Fruit fly (Drosophila melanogaster) S2 (cell line): ENCODE data around the gene CG12112.

Experiments used
- CG8478 ChIP-seq: fragments of >200 bp; optimal IDR thresholded peaks from 2 replicates; lab custom pipeline; 2018
- CTCF ChIP-seq, 2 experiments: fragments of >200 bp; optimal IDR thresholded peaks; 2 replicates each; lab custom pipeline; 2018

Gene CG12112

DNA sequence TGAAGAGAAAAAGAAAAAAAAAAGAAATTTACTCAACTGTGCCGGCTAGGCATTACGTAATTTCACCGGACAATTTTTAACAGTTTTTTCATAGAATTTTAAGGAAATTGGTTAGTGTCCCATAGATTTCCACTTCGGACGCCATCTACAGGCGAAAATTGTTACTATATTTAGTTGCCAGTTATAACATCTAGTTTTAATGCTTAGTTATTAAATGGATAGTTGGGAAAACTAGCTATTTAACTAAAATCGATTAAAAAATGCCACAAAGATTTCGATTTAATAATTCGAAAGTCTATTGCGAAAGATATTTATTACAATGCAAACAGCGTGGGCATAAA lies 25.7 kb downstream of the CG12112 start:
- TF ChIP-seq CTCF (optimal IDR thresholded peaks at IDR 0.05; lab: Kevin White, UChicago) (peak; percentile 35 to 65), CG8478 (no peak)

- TF ChIP-seq CG8478 (no peak), CTCF (optimal IDR thresholded peaks at IDR 0.05; lab: Kevin White, UChicago) (no peak)
Measured at dm6 chrX:8533589-8534320, 26.2 kb downstream of the CG12112 start.

dm6 chrX:8531775-8532174 lies 28.2 kb downstream of the CG12112 start:
- TF ChIP-seq CTCF (optimal IDR thresholded peaks at IDR 0.05; lab: Kevin White, UChicago) (no peak), CG8478 (no peak)

dm6 chrX:8529598-8529997 lies 30.4 kb downstream of the CG12112 start, which contains the start of gene PIP82:
PIP82 (minus strand) TSS chrX:8529698.
- TF ChIP-seq CG8478 (no peak), CTCF (optimal IDR thresholded peaks at IDR 0.05; lab: Kevin White, UChicago) (no peak)

DNA sequence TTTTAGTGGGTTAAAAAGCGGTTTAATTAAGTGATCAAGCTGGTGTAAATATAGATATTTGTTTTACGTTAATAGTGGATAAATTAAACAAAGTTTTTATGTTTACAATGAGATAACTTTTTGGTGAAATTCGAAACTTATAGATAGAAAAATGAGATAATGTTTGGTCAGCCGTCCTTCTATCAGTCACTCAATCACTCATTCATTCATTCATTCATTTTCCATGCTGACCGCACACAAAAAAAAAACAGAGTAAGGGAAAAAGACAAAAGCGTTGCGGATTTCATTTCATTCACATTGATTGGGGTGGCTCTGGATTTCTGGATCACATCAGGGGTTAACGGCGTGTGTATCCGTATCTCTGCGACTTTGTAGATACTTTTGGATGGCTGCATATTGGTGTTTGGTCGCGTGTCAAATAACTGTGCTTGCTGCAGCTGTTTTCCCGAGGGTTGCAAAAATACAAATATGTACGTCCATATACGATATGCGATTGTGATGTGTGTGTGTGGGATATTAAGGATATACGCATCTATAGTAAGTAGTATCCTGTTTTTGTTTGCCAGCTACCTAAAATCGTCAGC lies 36.3 kb downstream of the CG12112 start:
- TF ChIP-seq CG8478 (no peak), CTCF (optimal IDR thresholded peaks at IDR 0.05; lab: Kevin White, UChicago) (no peak)

DNA sequence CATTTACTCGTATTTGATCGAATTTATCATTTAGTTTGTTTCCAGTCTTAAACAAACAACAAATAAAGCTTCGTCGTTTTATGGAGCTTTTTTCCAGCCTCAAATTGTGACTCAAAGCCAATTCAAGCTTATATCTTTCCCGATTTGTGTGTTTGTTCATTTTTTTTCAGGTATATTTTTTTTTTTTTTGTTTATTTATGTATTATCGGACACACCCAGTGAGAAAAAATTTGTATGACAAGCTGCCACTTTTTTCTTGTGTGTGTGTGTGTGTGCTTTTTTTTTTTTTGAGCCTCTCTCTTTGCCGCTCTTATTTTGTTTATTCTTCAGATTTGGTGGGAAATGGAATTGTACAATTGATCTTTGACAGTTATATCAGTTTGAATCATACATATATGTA lies 37.5 kb downstream of the CG12112 start:
- TF ChIP-seq CG8478 (no peak), CTCF (optimal IDR thresholded peaks at IDR 0.05; lab: Kevin White, UChicago) (no peak)

DNA sequence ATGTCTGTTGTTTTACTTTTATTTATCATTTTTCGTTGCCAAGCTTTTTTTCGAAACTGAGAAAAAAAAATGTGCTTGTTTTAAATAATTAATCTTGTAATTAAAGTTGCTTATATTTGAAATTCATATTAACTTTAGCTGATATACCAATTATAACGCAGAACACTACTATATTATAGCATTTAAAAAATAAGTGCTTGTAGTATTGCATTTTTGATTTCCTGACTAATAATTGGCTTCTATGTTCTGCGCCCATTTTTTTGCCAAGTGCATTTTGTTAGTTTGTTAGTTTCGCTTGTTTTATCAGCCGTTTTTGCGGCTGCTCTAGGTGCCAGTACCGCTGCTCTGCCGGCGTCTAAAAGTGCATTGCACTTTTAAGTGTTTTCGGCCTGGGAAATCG lies 38.5 kb downstream of the CG12112 start:
- TF ChIP-seq CG8478 (no peak), CTCF (optimal IDR thresholded peaks at IDR 0.05; lab: Kevin White, UChicago) (no peak)

dm6 chrX:8520517-8520916 lies 39.5 kb downstream of the CG12112 start:
- TF ChIP-seq CTCF (optimal IDR thresholded peaks at IDR 0.05; lab: Kevin White, UChicago): no peak
- TF ChIP-seq CG8478: no peak

DNA sequence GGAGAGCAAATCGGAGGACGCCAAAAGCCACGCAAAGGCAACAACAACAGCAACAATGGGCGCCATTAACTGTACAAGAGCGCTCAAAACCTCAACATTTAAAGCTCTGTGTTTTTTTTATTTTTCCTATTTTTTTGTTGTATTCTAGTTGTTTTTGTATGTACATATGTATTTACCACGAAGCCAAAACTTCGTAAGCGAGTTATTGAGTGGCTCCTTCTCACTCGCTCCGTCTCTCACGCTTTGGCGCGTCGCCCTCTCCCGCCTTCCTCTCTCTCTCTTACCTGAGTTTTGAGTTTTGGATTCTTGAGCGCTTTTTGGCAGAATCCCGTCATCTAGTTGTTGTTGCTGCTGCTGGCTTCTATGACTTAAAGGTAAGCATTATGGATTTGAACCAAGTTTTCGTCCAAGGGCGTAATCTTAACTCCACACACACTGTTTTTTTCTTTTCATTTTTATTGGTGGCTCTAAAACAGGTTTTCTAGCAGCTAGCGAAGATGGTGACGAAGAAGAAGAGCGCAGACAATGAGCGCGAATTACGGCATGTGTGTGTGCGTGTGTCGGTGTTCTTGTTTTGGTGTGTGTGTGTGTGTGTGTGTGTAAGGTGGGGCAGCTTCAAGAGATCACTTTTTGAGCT lies 41.8 kb downstream of the CG12112 start:
- TF ChIP-seq CG8478: no peak
- TF ChIP-seq CTCF (optimal IDR thresholded peaks at IDR 0.05; lab: Kevin White, UChicago): no peak

DNA sequence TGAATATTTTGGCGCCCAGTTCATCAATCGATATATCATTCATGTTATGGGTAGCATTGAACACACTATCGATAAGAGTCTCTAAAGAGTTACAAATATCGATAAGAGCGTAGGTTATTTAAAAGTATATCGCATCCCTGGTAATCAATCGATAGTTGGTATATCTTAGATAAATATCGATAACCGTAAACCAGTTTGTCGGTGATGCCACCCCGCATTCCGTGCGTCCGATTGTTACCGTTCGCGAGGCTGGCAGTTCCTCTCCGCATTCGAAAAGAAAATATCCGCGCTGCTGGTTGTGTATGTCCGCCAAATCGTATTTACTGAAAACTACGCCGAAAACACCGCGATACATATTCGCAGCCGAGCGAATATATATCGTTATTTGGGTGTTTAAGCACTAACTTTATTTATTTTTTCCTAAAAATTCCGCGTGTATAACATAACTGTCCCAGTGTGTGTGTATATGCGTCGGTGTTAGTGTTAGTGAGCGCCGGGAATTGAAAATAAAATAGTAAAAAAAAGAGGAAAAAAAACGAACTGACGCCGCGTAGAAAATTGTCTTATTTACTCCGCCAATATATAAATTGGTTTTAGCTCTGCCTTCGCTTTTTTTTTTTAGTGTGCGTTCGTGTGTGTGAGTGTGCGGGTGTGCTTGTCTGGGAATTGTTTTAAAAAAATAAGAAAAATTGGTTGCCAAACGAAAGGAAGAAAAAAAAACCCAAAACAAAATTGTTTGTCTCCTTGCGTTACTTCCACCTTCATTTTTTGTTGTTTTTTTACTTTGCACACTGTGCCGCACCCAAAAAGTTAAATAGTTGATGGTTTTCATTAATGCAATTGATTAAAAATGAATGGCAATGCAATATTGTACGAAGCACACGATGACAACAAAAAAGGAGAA lies 42.6 kb downstream of the CG12112 start, which contains the start of gene Nrg:
Gene Nrg (plus strand): TSS at position 253 of the 904 bp plus-strand sequence.
- TF ChIP-seq CG8478 (no peak), CTCF (optimal IDR thresholded peaks at IDR 0.05; lab: Kevin White, UChicago) (peak; percentile 31 to 46)

DNA sequence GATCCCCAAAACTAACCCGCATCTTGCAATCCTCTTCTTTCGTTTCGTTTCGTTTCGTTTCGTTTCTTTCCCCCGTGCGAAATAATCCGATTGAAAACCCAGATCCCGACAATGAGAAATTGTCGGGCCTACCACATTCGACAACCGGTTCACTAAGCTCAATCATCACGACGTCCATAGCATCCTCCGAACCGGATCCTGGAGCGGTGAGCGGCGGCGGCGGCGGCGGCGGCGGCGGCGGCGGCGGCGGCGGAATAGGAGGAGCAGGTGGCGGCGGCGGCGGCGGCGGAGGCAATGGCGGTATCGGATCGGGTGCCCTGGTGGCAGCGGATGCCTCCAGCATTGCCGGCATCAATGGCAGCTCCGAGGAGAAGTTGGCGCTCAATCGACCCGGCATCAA lies 47.7 kb downstream of the CG12112 start:
- TF ChIP-seq CG8478 (no peak), CTCF (optimal IDR thresholded peaks at IDR 0.05; lab: Kevin White, UChicago) (no peak)

DNA sequence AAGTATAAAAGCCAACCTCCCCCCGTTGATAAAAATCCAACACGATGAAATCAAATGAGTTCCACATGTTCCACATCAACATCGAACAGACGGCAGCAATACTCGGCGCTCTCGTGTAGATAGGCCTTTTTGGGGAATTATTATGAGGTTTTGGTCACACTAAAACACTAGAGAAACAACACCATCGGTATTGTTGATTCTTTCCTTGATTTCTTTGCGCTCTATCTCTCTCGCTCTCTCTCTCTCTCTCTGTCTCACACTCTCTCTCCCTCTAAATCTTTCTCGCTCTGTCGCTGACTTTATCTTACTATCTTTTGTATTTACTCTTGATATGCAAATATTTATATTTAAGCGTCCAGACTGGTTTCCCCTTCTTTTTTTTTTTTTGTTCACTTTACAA lies 49.3 kb downstream of the CG12112 start:
- no peak for TF ChIP-seq CG8478
- no peak for TF ChIP-seq CTCF (optimal IDR thresholded peaks at IDR 0.05; lab: Kevin White, UChicago)
